Fruit fly (Drosophila melanogaster): ENCODE results near the gene Hrb87F.

Gene Hrb87F

DNA sequence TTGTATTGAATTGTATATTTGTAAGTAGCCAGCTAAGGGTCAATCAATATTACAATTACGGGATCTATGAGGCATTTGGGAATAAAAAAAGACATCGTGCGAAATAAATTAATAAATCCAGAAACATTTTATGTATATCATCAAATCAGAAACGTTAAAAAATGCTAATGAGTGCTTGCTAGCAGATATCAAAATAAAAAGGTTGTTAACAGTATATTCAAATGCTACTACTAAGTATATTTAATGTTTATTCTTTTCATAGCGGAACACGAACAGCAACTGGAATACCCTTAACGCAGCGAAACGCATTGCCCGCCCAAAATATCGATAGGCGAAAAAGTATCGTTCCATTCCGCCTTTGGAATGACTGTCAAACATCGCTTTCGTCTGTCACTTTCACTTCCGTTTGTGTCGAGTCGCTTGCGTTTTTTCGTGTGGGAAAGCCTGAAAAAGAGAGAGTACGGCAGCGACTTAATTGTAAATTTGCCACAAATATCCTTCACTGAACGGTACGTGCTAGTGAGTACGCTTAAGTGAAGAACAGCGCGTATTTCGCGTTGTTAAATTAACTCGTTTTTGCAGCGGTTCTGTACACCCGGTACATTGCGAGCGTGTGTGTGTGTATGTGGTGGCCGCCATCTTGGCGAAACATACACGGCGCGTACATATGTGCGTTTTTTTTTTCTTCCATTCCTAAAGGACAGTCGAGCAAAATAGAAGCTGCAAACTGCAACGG lies 761 bp upstream of the Hrb87F start, which contains the start of gene B52:
TSS of gene B52 (plus strand) at position 388 of the 736 bp plus-strand sequence.
- peak; percentile 77 for TF ChIP-seq vri (GFP tag; optimal IDR thresholded peaks at IDR 0.05)
- TF ChIP-seq CG6808 (GFP tag; optimal IDR thresholded peaks at IDR 0.05), result peak; percentile 66
- TF ChIP-seq CG10631 (GFP tag; optimal IDR thresholded peaks at IDR 0.05), result no peak
- TF ChIP-seq Blimp-1 (GFP tag; optimal IDR thresholded peaks at IDR 0.05), result peak; percentile 94
- TF ChIP-seq CG6792 (GFP tag; optimal IDR thresholded peaks at IDR 0.05), result peak; percentile 14
- peak; percentile 69 for TF ChIP-seq CG34406 (GFP tag; optimal IDR thresholded peaks at IDR 0.05)
- peak; percentile 68 to 84 for TF ChIP-seq ss (GFP tag; optimal IDR thresholded peaks at IDR 0.05)
- peak; percentile 7 for TF ChIP-seq CG3032 (tag; optimal IDR thresholded peaks at IDR 0.05)
- peak; percentile 66 for TF ChIP-seq CG31627 (GFP tag; optimal IDR thresholded peaks at IDR 0.05)
- TF ChIP-seq lz (GFP tag; optimal IDR thresholded peaks at IDR 0.05), result peak; percentile 68
- TF ChIP-seq Hr39 (GFP tag; optimal IDR thresholded peaks at IDR 0.05), result peak; percentile 59
- no peak for TF ChIP-seq Gug (GFP tag; IDR thresholded peaks at IDR 0.05)
- TF ChIP-seq Hr38 (GFP tag; optimal IDR thresholded peaks at IDR 0.05), result no peak
- TF ChIP-seq Met (GFP tag; optimal IDR thresholded peaks at IDR 0.05), result peak; percentile 61
- peak; percentile 22 for TF ChIP-seq Hr4 (GFP tag; optimal IDR thresholded peaks at IDR 0.05)
- TF ChIP-seq CG32006 (GFP tag; optimal IDR thresholded peaks at IDR 0.05), result peak; percentile 52
- peak; percentile 58; the same call in 1 of the 3 replicates for TF ChIP-seq CG6163 (GFP tag; IDR thresholded peaks at IDR 0.05)
- TF ChIP-seq CG1621 (tag; optimal IDR thresholded peaks at IDR 0.05), result peak; percentile 61
- TF ChIP-seq spab (GFP tag; optimal IDR thresholded peaks at IDR 0.05), result no peak
- no peak for TF ChIP-seq dsx (GFP tag; optimal IDR thresholded peaks at IDR 0.05; ENCODE audit: poor library complexity, severe bottlenecking)
- TF ChIP-seq Sox102F (GFP tag; optimal IDR thresholded peaks at IDR 0.05), result peak; percentile 70
- TF ChIP-seq CG11294 (GFP tag; IDR thresholded peaks at IDR 0.05), result no peak
- peak; percentile 55 for TF ChIP-seq acj6 (GFP tag; optimal IDR thresholded peaks at IDR 0.05)
- peak; percentile 30 to 44 for TF ChIP-seq salr (GFP tag; optimal IDR thresholded peaks at IDR 0.05)
- no peak for TF ChIP-seq fkh (GFP tag; optimal IDR thresholded peaks at IDR 0.05)
- peak; percentile 66 for TF ChIP-seq CG16779 (tag; optimal IDR thresholded peaks at IDR 0.05)
- peak; percentile 37 for TF ChIP-seq CG10669 (GFP tag; optimal IDR thresholded peaks at IDR 0.05)
- TF ChIP-seq eg (GFP tag; IDR thresholded peaks at IDR 0.05), result peak; percentile 62; the same call in 2 of the 3 replicates
- peak; percentile 68 for TF ChIP-seq net (GFP tag; optimal IDR thresholded peaks at IDR 0.05)
- TF ChIP-seq CG8119 (GFP tag; IDR thresholded peaks at IDR 0.05), result no peak
- TF ChIP-seq fd85E (GFP tag; optimal IDR thresholded peaks at IDR 0.05), result peak; percentile 64
- TF ChIP-seq CG7368 (GFP tag; optimal IDR thresholded peaks at IDR 0.05), result peak; percentile 52
- TF ChIP-seq CG8632 (GFP tag; optimal IDR thresholded peaks at IDR 0.05), result peak; percentile 58
- peak; percentile 42 for TF ChIP-seq OdsH (GFP tag; optimal IDR thresholded peaks at IDR 0.05)
- peak; percentile 51 for TF ChIP-seq pdm3 (GFP tag; optimal IDR thresholded peaks at IDR 0.05)
- peak; percentile 55 for TF ChIP-seq Eip75B (GFP tag; optimal IDR thresholded peaks at IDR 0.05)
- TF ChIP-seq Sox14 (GFP tag; optimal IDR thresholded peaks at IDR 0.05), result peak; percentile 48
- peak; percentile 70 for TF ChIP-seq topi (GFP tag; optimal IDR thresholded peaks at IDR 0.05)
- no peak for TF ChIP-seq Eip93F (GFP tag; optimal IDR thresholded peaks at IDR 0.05)
- TF ChIP-seq Ets96B (tag; optimal IDR thresholded peaks at IDR 0.05), result peak; percentile 3
- no peak for TF ChIP-seq Smox (GFP tag; optimal IDR thresholded peaks at IDR 0.05)
- peak; percentile 2 for TF ChIP-seq fd59A (GFP tag; optimal IDR thresholded peaks at IDR 0.05)
- peak; percentile 22 for TF ChIP-seq CG8319 (GFP tag; optimal IDR thresholded peaks at IDR 0.05)
- peak; percentile 53 for TF ChIP-seq cyc (GFP tag; optimal IDR thresholded peaks at IDR 0.05)
- TF ChIP-seq Ets21C (GFP tag; optimal IDR thresholded peaks at IDR 0.05), result peak; percentile 11
- TF ChIP-seq Lpt (GFP tag; optimal IDR thresholded peaks at IDR 0.05), result no peak
- peak; percentile 59 for TF ChIP-seq CG9139 (GFP tag; optimal IDR thresholded peaks at IDR 0.05)
- no peak for TF ChIP-seq dac (GFP tag; optimal IDR thresholded peaks at IDR 0.05)
- TF ChIP-seq CG6854 (GFP tag; optimal IDR thresholded peaks at IDR 0.05), result peak; percentile 83
- TF ChIP-seq CG3919 (GFP tag; optimal IDR thresholded peaks at IDR 0.05), result peak; percentile 69

Measured in whole organism, prepupa.